Fruit fly (Drosophila melanogaster): ENCODE data around the gene Lcp65Ab2.

Lcp65Ab2 gene

dm6 chr3L:6181776-6182175 lies 35.3 kb downstream of the Lcp65Ab2 start, which contains the start of gene CG10274 (continued):
- TF ChIP-seq CG10321 (GFP tag; IDR thresholded peaks at IDR 0.05) (no peak), cg (GFP tag; optimal IDR thresholded peaks at IDR 0.05) (no peak), Bteb2 (GFP tag; optimal IDR thresholded peaks at IDR 0.05) (peak; percentile 75), dm (GFP tag; optimal IDR thresholded peaks at IDR 0.05) (peak; percentile 30), Hr78 (GFP tag; optimal IDR thresholded peaks at IDR 0.05) (no peak), slou (GFP tag; optimal IDR thresholded peaks at IDR 0.05) (peak; percentile 76), row (GFP tag; IDR thresholded peaks at IDR 0.05) (peak; percentile 97), vfl (GFP tag; optimal IDR thresholded peaks at IDR 0.05) (no peak), Atf3 (GFP tag; optimal IDR thresholded peaks at IDR 0.05) (peak; percentile 59), mam (GFP tag; optimal IDR thresholded peaks at IDR 0.05) (peak; percentile 80), sr (GFP tag; IDR thresholded peaks at IDR 0.05) (no peak), CG30020 (tag; optimal IDR thresholded peaks at IDR 0.05) (peak; percentile 79), CG3995 (GFP tag; optimal IDR thresholded peaks at IDR 0.05) (peak; percentile 79), wdn (GFP tag; IDR thresholded peaks at IDR 0.05) (peak; percentile 40; the same call in 1 of the 2 replicates), al (GFP tag; IDR thresholded peaks at IDR 0.05) (peak; percentile 76), CG6791 (GFP tag; IDR thresholded peaks at IDR 0.05; ENCODE audit: partially characterized antibody) (no peak), Eip74EF (GFP tag; optimal IDR thresholded peaks at IDR 0.05) (no peak), HLH3B (GFP tag; IDR thresholded peaks at IDR 0.05) (peak; percentile 65), H15 (GFP tag; IDR thresholded peaks at IDR 0.05) (peak; percentile 47; the same call in 1 of the 3 replicates), grn (GFP tag; optimal IDR thresholded peaks at IDR 0.05) (no peak), CG4730 (GFP tag; IDR thresholded peaks at IDR 0.05) (0 out of 2 replicates have a peak, but pooled peaks have one; percentile 15), CG8089 (GFP tag; optimal IDR thresholded peaks at IDR 0.05) (peak; percentile 36), stc (GFP tag; IDR thresholded peaks at IDR 0.05) (no peak), CG6254 (GFP tag; optimal IDR thresholded peaks at IDR 0.05) (no peak), CG17802 (tag; optimal IDR thresholded peaks at IDR 0.05) (peak; percentile 38), CG10979 (tag; optimal IDR thresholded peaks at IDR 0.05) (peak; percentile 74), Mad (GFP tag; optimal IDR thresholded peaks at IDR 0.05) (peak; percentile 69), CG14860 (GFP tag; IDR thresholded peaks at IDR 0.05; ENCODE audit: partially characterized antibody) (no peak), CG13775 (GFP tag; optimal IDR thresholded peaks at IDR 0.05) (peak; percentile 83), Doc2 (GFP tag; IDR thresholded peaks at IDR 0.05) (no peak), NK7.1 (GFP tag; optimal IDR thresholded peaks at IDR 0.05) (no peak), NfI (GFP tag; optimal IDR thresholded peaks at IDR 0.05) (peak; percentile 81), jigr1 (GFP tag; IDR thresholded peaks at IDR 0.05) (no peak), Six4 (GFP tag; optimal IDR thresholded peaks at IDR 0.05) (peak; percentile 66), Max (GFP tag; optimal IDR thresholded peaks at IDR 0.05) (peak; percentile 74), emc (GFP tag; optimal IDR thresholded peaks at IDR 0.05) (peak; percentile 47), sna (GFP tag; IDR thresholded peaks at IDR 0.05; ENCODE audit: partially characterized antibody) (no peak), sob (GFP tag; IDR thresholded peaks at IDR 0.05) (peak; percentile 84), h (optimal IDR thresholded peaks at IDR 0.05) (no peak), CG12659 (GFP tag; optimal IDR thresholded peaks at IDR 0.05) (peak; percentile 84), hth (optimal IDR thresholded peaks at IDR 0.05) (no peak), nerfin-1 (tag; optimal IDR thresholded peaks at IDR 0.05) (peak; percentile 81), CG4820 (GFP tag; optimal IDR thresholded peaks at IDR 0.05) (peak; percentile 78), CG8281 (tag; optimal IDR thresholded peaks at IDR 0.05) (no peak), Gsc (GFP tag; IDR thresholded peaks at IDR 0.05) (no peak), CTCF (GFP tag; optimal IDR thresholded peaks at IDR 0.05) (no peak), aop (GFP tag; IDR thresholded peaks at IDR 0.05) (no peak), Dad (GFP tag; optimal IDR thresholded peaks at IDR 0.05) (peak; percentile 49), Xrp1 (GFP tag; IDR thresholded peaks at IDR 0.05) (peak; percentile 82), CG18262 (tag; optimal IDR thresholded peaks at IDR 0.05) (peak; percentile 76), cwo (GFP tag; optimal IDR thresholded peaks at IDR 0.05) (no peak), CkIIα-i1 (GFP tag; IDR thresholded peaks at IDR 0.05) (no peak), ash1 (GFP tag; optimal IDR thresholded peaks at IDR 0.05) (no peak)

Measured in whole organism, embryonic.